Worm (Caenorhabditis elegans): ENCODE measurements around the gene sro-1.

sro-1 gene

ce11 chrII:7420157-7420556 lies 45.3 kb downstream of the sro-1 start:
- no peak for TF ChIP-seq T22C8.4 (GFP tag; IDR thresholded peaks at IDR 0.05)
- no peak for TF ChIP-seq ztf-29 (GFP tag; IDR thresholded peaks at IDR 0.05)
- TF ChIP-seq tab-1 (GFP tag; IDR thresholded peaks at IDR 0.05): no peak
- no peak for TF ChIP-seq cog-1 (tag; optimal IDR thresholded peaks at IDR 0.05)
- TF ChIP-seq klf-2 (GFP tag; conservative IDR thresholded peaks at IDR 0.05): no peak
- no peak for TF ChIP-seq ztf-23 (GFP tag; IDR thresholded peaks at IDR 0.05)
- no peak for TF ChIP-seq ref-1 (GFP tag; conservative IDR thresholded peaks at IDR 0.05)
- no peak for TF ChIP-seq med-1 (GFP tag; optimal IDR thresholded peaks at IDR 0.05; ENCODE audit: insufficient read depth)
- TF ChIP-seq flt-1 (GFP tag; IDR thresholded peaks at IDR 0.05): no peak

ce11 chrII:7419563-7419962 lies 45.9 kb downstream of the sro-1 start:
- no peak for TF ChIP-seq flt-1 (GFP tag; IDR thresholded peaks at IDR 0.05)
- no peak for TF ChIP-seq med-1 (GFP tag; optimal IDR thresholded peaks at IDR 0.05; ENCODE audit: insufficient read depth)
- no peak for TF ChIP-seq T22C8.4 (GFP tag; IDR thresholded peaks at IDR 0.05)
- TF ChIP-seq ref-1 (GFP tag; conservative IDR thresholded peaks at IDR 0.05): no peak
- no peak for TF ChIP-seq cog-1 (tag; optimal IDR thresholded peaks at IDR 0.05)
- no peak for TF ChIP-seq klf-2 (GFP tag; conservative IDR thresholded peaks at IDR 0.05)
- no peak for TF ChIP-seq ztf-29 (GFP tag; IDR thresholded peaks at IDR 0.05)
- TF ChIP-seq tab-1 (GFP tag; IDR thresholded peaks at IDR 0.05): no peak
- TF ChIP-seq ztf-23 (GFP tag; IDR thresholded peaks at IDR 0.05): no peak

- TF ChIP-seq med-1 (GFP tag; optimal IDR thresholded peaks at IDR 0.05; ENCODE audit: insufficient read depth) (no peak), ztf-23 (GFP tag; IDR thresholded peaks at IDR 0.05) (no peak), tab-1 (GFP tag; IDR thresholded peaks at IDR 0.05) (no peak), ref-1 (GFP tag; conservative IDR thresholded peaks at IDR 0.05) (no peak), flt-1 (GFP tag; IDR thresholded peaks at IDR 0.05) (no peak), ztf-29 (GFP tag; IDR thresholded peaks at IDR 0.05) (no peak), klf-2 (GFP tag; conservative IDR thresholded peaks at IDR 0.05) (no peak), T22C8.4 (GFP tag; IDR thresholded peaks at IDR 0.05) (no peak), cog-1 (tag; optimal IDR thresholded peaks at IDR 0.05) (no peak)
Observed at ce11 chrII:7413764-7414163, 51.7 kb downstream of the sro-1 start.

- TF ChIP-seq cog-1 (tag; optimal IDR thresholded peaks at IDR 0.05) (no peak), med-1 (GFP tag; optimal IDR thresholded peaks at IDR 0.05; ENCODE audit: insufficient read depth) (no peak), tab-1 (GFP tag; IDR thresholded peaks at IDR 0.05) (no peak), ztf-23 (GFP tag; IDR thresholded peaks at IDR 0.05) (no peak), T22C8.4 (GFP tag; IDR thresholded peaks at IDR 0.05) (no peak), klf-2 (GFP tag; conservative IDR thresholded peaks at IDR 0.05) (no peak), ref-1 (GFP tag; conservative IDR thresholded peaks at IDR 0.05) (no peak), ztf-29 (GFP tag; IDR thresholded peaks at IDR 0.05) (no peak), flt-1 (GFP tag; IDR thresholded peaks at IDR 0.05) (no peak)
Observed at ce11 chrII:7413275-7413674, 52.1 kb downstream of the sro-1 start.

- no peak for TF ChIP-seq ztf-23 (GFP tag; IDR thresholded peaks at IDR 0.05)
- TF ChIP-seq med-1 (GFP tag; optimal IDR thresholded peaks at IDR 0.05; ENCODE audit: insufficient read depth): no peak
- no peak for TF ChIP-seq ztf-29 (GFP tag; IDR thresholded peaks at IDR 0.05)
- TF ChIP-seq cog-1 (tag; optimal IDR thresholded peaks at IDR 0.05): no peak
- TF ChIP-seq flt-1 (GFP tag; IDR thresholded peaks at IDR 0.05): no peak
- no peak for TF ChIP-seq tab-1 (GFP tag; IDR thresholded peaks at IDR 0.05)
- no peak for TF ChIP-seq T22C8.4 (GFP tag; IDR thresholded peaks at IDR 0.05)
- no peak for TF ChIP-seq klf-2 (GFP tag; conservative IDR thresholded peaks at IDR 0.05)
Observed at ce11 chrII:7411930-7412329, 53.5 kb downstream of the sro-1 start, which contains the start of gene K02A2.5. Gene K02A2.5 (minus strand): TSS chrII:7412030.
